Fruit fly (Drosophila melanogaster) whole organism, embryonic: Measurements from ENCODE around the gene Tpst.

ENCODE experiments used
- Abd-B ChIP-seq: fragments of 200-800 bp; sonication (Bioruptor generic); optimal IDR thresholded peaks from 2 replicates; lab custom pipeline; 2018; ENCODE audit warnings: missing biosample characterization, mild to moderate bottlenecking, missing genetic modification characterization, moderate library complexity
- Ada2b ChIP-seq: fragments of 200-800 bp; sonication (Bioruptor generic); IDR thresholded peaks from 2 replicates; pipeline ENCODE4 v1.3.6; 2022; ENCODE audit warnings: missing biosample characterization, missing genetic modification characterization
- CG10959 ChIP-seq: fragments of 200-800 bp; sonication (Bioruptor generic); IDR thresholded peaks from 2 replicates; pipeline ENCODE4 v1.3.6; 2022; ENCODE audit warnings: missing biosample characterization, missing genetic modification characterization
- CG11093 ChIP-seq: fragments of 200-800 bp; sonication (Bioruptor generic); IDR thresholded peaks from 3 replicates; pipeline ENCODE4 v1.3.6; 2022; ENCODE audit warnings: missing biosample characterization, missing genetic modification characterization
- CG14710 ChIP-seq: fragments of 200-800 bp; sonication (Bioruptor generic); optimal IDR thresholded peaks from 3 replicates; lab custom pipeline; 2019; ENCODE audit warnings: missing biosample characterization, mild to moderate bottlenecking, missing genetic modification characterization, moderate library complexity
- CG15514 ChIP-seq: fragments of 200-800 bp; sonication (Bioruptor generic); optimal IDR thresholded peaks from 3 replicates; lab custom pipeline; 2017; ENCODE audit warnings: missing biosample characterization, missing genetic modification characterization, mild to moderate bottlenecking, moderate library complexity, missing genetic modification reagents
- CG1647 ChIP-seq: fragments of 200-800 bp; sonication (Bioruptor generic); optimal IDR thresholded peaks from 3 replicates; lab custom pipeline; 2016; ENCODE audit warnings: missing biosample characterization, missing genetic modification characterization
- CG18011 ChIP-seq: fragments of 200-800 bp; sonication (Bioruptor generic); optimal IDR thresholded peaks from 2 replicates; lab custom pipeline; 2017; ENCODE audit warnings: missing biosample characterization, missing genetic modification characterization, mild to moderate bottlenecking, moderate library complexity, missing genotype
- CG18262 ChIP-seq: fragments of 200-800 bp; optimal IDR thresholded peaks from 3 replicates; lab custom pipeline; 2019; ENCODE audit warnings: missing biosample characterization, mild to moderate bottlenecking, missing genetic modification characterization, moderate library complexity
- CG18764 ChIP-seq: fragments of 200-800 bp; sonication (Bioruptor generic); optimal IDR thresholded peaks from 3 replicates; lab custom pipeline; 2016; ENCODE audit warnings: missing biosample characterization, missing genetic modification characterization
- CG2129 ChIP-seq: fragments of 200-800 bp; sonication (Bioruptor generic); IDR thresholded peaks from 2 replicates; pipeline ENCODE4 v1.3.6; 2022; ENCODE audit warnings: missing biosample characterization, missing genetic modification characterization; ENCODE audit not compliant: partially characterized antibody
- CG2202 ChIP-seq: fragments of 200-800 bp; sonication (Bioruptor generic); optimal IDR thresholded peaks from 2 replicates; lab custom pipeline; 2018; ENCODE audit warnings: missing biosample characterization, mild to moderate bottlenecking, missing genetic modification characterization
- CG2678 ChIP-seq: fragments of 200-800 bp; sonication (Bioruptor generic); optimal IDR thresholded peaks from 3 replicates; lab custom pipeline; 2019; ENCODE audit warnings: missing biosample characterization, mild to moderate bottlenecking, missing genetic modification characterization, moderate library complexity
- CG31365 ChIP-seq: fragments of 200-800 bp; sonication (Bioruptor generic); optimal IDR thresholded peaks from 2 replicates; lab custom pipeline; 2018; ENCODE audit warnings: missing biosample characterization, mild to moderate bottlenecking, missing genetic modification characterization
- CG32767 ChIP-seq: fragments of 200-800 bp; sonication (Bioruptor generic); IDR thresholded peaks from 2 replicates; pipeline ENCODE4 v1.3.6; 2022; ENCODE audit warnings: missing biosample characterization, missing genetic modification characterization
- CG32772 ChIP-seq: fragments of 200-800 bp; sonication (Bioruptor generic); IDR thresholded peaks from 2 replicates; pipeline ENCODE4 v1.3.6; 2022; ENCODE audit warnings: missing biosample characterization, missing genetic modification characterization
- CG3281 ChIP-seq: fragments of 200-800 bp; sonication (Bioruptor generic); optimal IDR thresholded peaks from 3 replicates; lab custom pipeline; 2017; ENCODE audit warnings: missing biosample characterization, mild to moderate bottlenecking, missing genetic modification characterization
- CG3726 ChIP-seq: fragments of 200-800 bp; sonication (Bioruptor generic); IDR thresholded peaks from 3 replicates; pipeline ENCODE4, ENCODE4 v1.3.6; 2022; ENCODE audit warnings: missing biosample characterization, missing genetic modification characterization
- CG4617 ChIP-seq: fragments of 200-800 bp; sonication (Bioruptor generic); optimal IDR thresholded peaks from 3 replicates; lab custom pipeline; 2016; ENCODE audit warnings: missing biosample characterization, missing genetic modification characterization, borderline replicate concordance
- CG4820 ChIP-seq: fragments of 200-800 bp; sonication (Bioruptor generic); optimal IDR thresholded peaks from 3 replicates; lab custom pipeline; 2016; ENCODE audit warnings: missing biosample characterization, missing genetic modification characterization
- CG6689 ChIP-seq: fragments of 200-800 bp; sonication (Bioruptor generic); IDR thresholded peaks from 2 replicates; pipeline ENCODE4 v1.3.6; 2022; ENCODE audit warnings: missing biosample characterization, missing genetic modification characterization
- CG7928 ChIP-seq: fragments of 200-800 bp; sonication (Bioruptor generic); optimal IDR thresholded peaks from 2 replicates; lab custom pipeline; 2017; ENCODE audit warnings: missing biosample characterization, mild to moderate bottlenecking, missing genetic modification characterization
- CG8388 ChIP-seq: fragments of 200-800 bp; sonication (Bioruptor generic); optimal IDR thresholded peaks from 2 replicates; lab custom pipeline; 2019; ENCODE audit warnings: missing biosample characterization, mild to moderate bottlenecking, missing genetic modification characterization, moderate library complexity
- CG8944 ChIP-seq: fragments of 200-800 bp; sonication (Bioruptor generic); optimal IDR thresholded peaks from 3 replicates; lab custom pipeline; 2016; ENCODE audit warnings: missing biosample characterization, missing genetic modification characterization
- Chrac-16 ChIP-seq: fragments of 200-800 bp; sonication (Bioruptor generic); optimal IDR thresholded peaks from 3 replicates; lab custom pipeline; 2016; ENCODE audit warnings: missing biosample characterization, missing genetic modification characterization
- CoRest ChIP-seq: fragments of 200-800 bp; sonication (Bioruptor generic); optimal IDR thresholded peaks from 3 replicates; lab custom pipeline; 2018; ENCODE audit warnings: missing biosample characterization, mild to moderate bottlenecking, missing genetic modification characterization, moderate library complexity
- Doc2 ChIP-seq: fragments of 200-800 bp; sonication (Bioruptor generic); IDR thresholded peaks from 2 replicates; pipeline ENCODE4 v1.3.6; 2022; ENCODE audit warnings: missing biosample characterization, missing genetic modification characterization
- Lim3 ChIP-seq: fragments of 200-800 bp; sonication (Bioruptor generic); IDR thresholded peaks from 2 replicates; pipeline ENCODE4 v1.3.6; 2022; ENCODE audit warnings: missing biosample characterization, missing genetic modification characterization
- Med ChIP-seq: fragments of 200-800 bp; sonication (Bioruptor generic); peaks from one replicate; lab custom pipeline; 2016; ENCODE audit warnings: missing biosample characterization, missing genetic modification characterization, mild to moderate bottlenecking, inconsistent platforms, moderate library complexity
- Oaz ChIP-seq: fragments of 200-800 bp; sonication (Bioruptor generic); IDR thresholded peaks from 2 replicates; pipeline ENCODE4 v1.3.6; 2022; ENCODE audit warnings: missing biosample characterization, missing genetic modification characterization
- Pdp1 ChIP-seq, 2 experiments: fragments of 200-800 bp; sonication (Bioruptor generic); optimal IDR thresholded peaks; 3 replicates each; lab custom pipeline; 2016; ENCODE audit warnings: missing biosample characterization in 2 of 2, missing genetic modification characterization in 2 of 2, mild to moderate bottlenecking in 1 of 2, moderate library complexity in 1 of 2
- Rx ChIP-seq: fragments of 200-800 bp; sonication (Bioruptor generic); IDR thresholded peaks from 2 replicates; pipeline ENCODE4 v1.3.6; 2022; ENCODE audit warnings: missing biosample characterization, missing genetic modification characterization
- ab ChIP-seq: fragments of 200-800 bp; sonication (Bioruptor generic); optimal IDR thresholded peaks from 2 replicates; lab custom pipeline; 2016; ENCODE audit warnings: missing biosample characterization, missing genetic modification characterization
- aop ChIP-seq: fragments of 200-800 bp; sonication (Bioruptor generic); IDR thresholded peaks from 2 replicates; pipeline ENCODE4 v1.3.6; 2022; ENCODE audit warnings: missing biosample characterization, missing genetic modification characterization
- cad ChIP-seq: fragments of >200 bp; optimal IDR thresholded peaks from 2 replicates; lab custom pipeline; 2017; ENCODE audit warnings: missing biosample characterization, missing genetic modification characterization
- corto ChIP-seq: fragments of 200-800 bp; sonication (Bioruptor generic); optimal IDR thresholded peaks from 2 replicates; lab custom pipeline; 2016; ENCODE audit warnings: missing biosample characterization, mild to moderate bottlenecking, missing genetic modification characterization, moderate library complexity
- dati ChIP-seq: fragments of 200-800 bp; sonication (Bioruptor generic); IDR thresholded peaks from 2 replicates; pipeline ENCODE4 v1.3.6; 2022; ENCODE audit warnings: missing biosample characterization, missing genetic modification characterization
- inv ChIP-seq: fragments of 200-800 bp; sonication (Bioruptor generic); IDR thresholded peaks from 2 replicates; pipeline ENCODE4 v1.3.6; 2022; ENCODE audit warnings: missing biosample characterization, missing genetic modification characterization; ENCODE audit not compliant: partially characterized antibody
- kay ChIP-seq: fragments of 200-800 bp; sonication (Bioruptor generic); optimal IDR thresholded peaks from 2 replicates; lab custom pipeline; 2016; ENCODE audit warnings: missing biosample characterization, missing genetic modification characterization
- mirr ChIP-seq: fragments of 200-800 bp; sonication (Bioruptor generic); optimal IDR thresholded peaks from 3 replicates; lab custom pipeline; 2018; ENCODE audit warnings: missing biosample characterization, mild to moderate bottlenecking, missing genetic modification characterization
- nmo ChIP-seq: fragments of 200-800 bp; sonication (Bioruptor generic); optimal IDR thresholded peaks from 2 replicates; lab custom pipeline; 2018; ENCODE audit warnings: missing biosample characterization, mild to moderate bottlenecking, missing genetic modification characterization, moderate library complexity
- nom ChIP-seq: fragments of 200-800 bp; sonication (Bioruptor generic); optimal IDR thresholded peaks from 2 replicates; lab custom pipeline; 2017; ENCODE audit warnings: missing biosample characterization, missing genetic modification characterization, mild to moderate bottlenecking, moderate library complexity, missing genetic modification reagents
- p53 ChIP-seq: fragments of 200-800 bp; sonication (Bioruptor generic); optimal IDR thresholded peaks from 2 replicates; lab custom pipeline; 2016; ENCODE audit warnings: missing biosample characterization, missing genetic modification characterization
- pb ChIP-seq: fragments of 200-800 bp; sonication (Bioruptor generic); optimal IDR thresholded peaks from 3 replicates; lab custom pipeline; 2016; ENCODE audit warnings: missing biosample characterization, missing genetic modification characterization
- prd ChIP-seq, 3 experiments: fragments of >200 bp in 2 of 3; fragments of 200-800 bp in 1 of 3; sonication (Bioruptor generic) in 1 of 3; optimal IDR thresholded peaks in 2 of 3; IDR thresholded peaks in 1 of 3; 2 replicates in 2 of 3; 3 replicates in 1 of 3; pipeline versions ENCODE4 v1.3.6 to Lab custom; 2017 to 2022; ENCODE audit warnings: missing biosample characterization in 1 of 3, missing genetic modification characterization in 1 of 3
- pros ChIP-seq: fragments of 200-800 bp; sonication (Bioruptor generic); optimal IDR thresholded peaks from 3 replicates; lab custom pipeline; 2019; ENCODE audit warnings: missing biosample characterization, mild to moderate bottlenecking, missing genetic modification characterization, moderate library complexity
- row ChIP-seq: fragments of 200-800 bp; sonication (Bioruptor generic); IDR thresholded peaks from 3 replicates; pipeline ENCODE4 v1.3.6; 2022; ENCODE audit warnings: missing biosample characterization, missing genetic modification characterization
- wek ChIP-seq: fragments of 200-800 bp; sonication (Bioruptor generic); optimal IDR thresholded peaks from 3 replicates; lab custom pipeline; 2018; ENCODE audit warnings: missing biosample characterization, mild to moderate bottlenecking, missing genetic modification characterization, moderate library complexity

Gene Tpst

DNA sequence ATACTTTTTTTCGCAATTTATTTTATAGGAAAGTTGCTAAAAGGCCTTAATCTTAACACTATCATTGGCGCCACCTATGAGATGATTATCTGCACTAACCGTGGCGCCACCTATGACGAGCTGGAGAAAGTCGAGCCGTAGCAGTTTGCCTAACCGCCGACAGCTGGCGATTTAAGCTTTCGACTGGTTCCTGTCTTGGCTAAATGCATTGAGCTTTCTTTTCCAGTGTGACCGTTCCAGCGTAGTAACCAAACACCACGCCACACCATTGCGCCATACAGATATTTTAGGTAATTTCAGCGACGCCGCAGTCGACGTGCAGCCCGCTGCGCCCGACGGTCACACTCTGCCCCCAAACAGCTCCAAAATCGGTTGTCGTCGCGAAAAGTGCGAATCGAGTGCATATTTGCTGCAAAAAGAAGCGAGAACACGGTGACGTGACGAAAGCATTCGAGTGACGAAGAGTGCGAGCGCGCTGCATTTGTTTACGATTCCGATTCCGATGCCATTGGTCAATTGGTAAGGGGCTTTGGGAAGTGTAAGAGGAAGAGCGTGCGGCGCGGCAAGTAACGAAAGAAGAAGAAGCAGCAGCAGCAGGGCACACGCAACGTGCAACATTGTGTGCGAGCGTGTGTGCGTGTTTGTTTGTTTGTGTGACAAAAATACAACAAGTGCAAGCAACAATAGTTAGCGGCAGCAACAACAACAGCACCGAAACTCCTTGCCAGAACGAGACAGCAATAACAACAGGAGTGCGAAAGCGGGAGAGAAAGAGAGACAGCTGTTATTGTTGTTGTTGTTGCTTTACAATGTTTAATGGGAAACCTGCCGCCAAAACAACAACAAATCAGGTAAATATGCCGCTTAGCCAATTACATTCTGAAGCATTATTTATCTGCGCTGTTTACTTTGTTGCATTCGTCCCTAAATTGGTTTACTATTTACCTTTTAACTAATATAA is at the start of gene Tpst, which contains the start of gene CG46311 (continued):
- TF ChIP-seq nom (GFP tag; lab: Kevin White, UChicago) (peak; percentile 31), nmo (peak; percentile 48), cad (GFP tag; lab: Kevin White, UChicago) (no peak), mirr (GFP tag; lab: Kevin White, UChicago) (peak; percentile 12), CG2202 (tag; lab: Kevin White, UChicago) (no peak), CG4820 (GFP tag; lab: Kevin White, UChicago) (peak; percentile 50), CG18262 (tag; lab: Kevin White, UChicago) (peak; percentile 34), Ada2b (peak; percentile 60), CG8944 (GFP tag; lab: Kevin White, UChicago) (peak; percentile 64), CG1647 (peak; percentile 28), CG8388 (GFP tag; lab: Kevin White, UChicago) (no peak), kay (GFP tag; lab: Kevin White, UChicago) (no peak), CoRest (tag; lab: Kevin White, UChicago) (peak; percentile 44), CG3726 (GFP tag; lab: Robert Waterston, UW) (no peak), row (GFP tag; lab: Robert Waterston, UW) (peak; percentile 21; the same call in 1 of the 3 replicates), pros (GFP tag; lab: Kevin White, UChicago) (no peak), CG15514 (GFP tag; lab: Kevin White, UChicago) (peak; percentile 79), CG2678 (tag; lab: Kevin White, UChicago) (peak; percentile 8), aop (GFP tag; lab: Robert Waterston, UW) (peak; percentile 48; the same call in 1 of the 2 replicates), CG18011 (no peak), CG7928 (peak; percentile 35), p53 (GFP tag; lab: Kevin White, UChicago) (peak; percentile 64), Oaz (GFP tag; lab: Robert Waterston, UW) (no peak), CG31365 (no peak), Med (GFP tag; lab: Kevin White, UChicago) (peak; percentile 95), Doc2 (GFP tag; lab: Robert Waterston, UW) (no peak), wek (GFP tag; lab: Kevin White, UChicago) (no peak), Chrac-16 (peak; percentile 75), CG14710 (tag; lab: Kevin White, UChicago) (peak; percentile 48), CG32767 (GFP tag; lab: Robert Waterston, UW) (no peak), CG18764 (peak; percentile 49), CG2129 (GFP tag; lab: Robert Waterston, UW) (no peak), Pdp1 (GFP tag; optimal IDR thresholded peaks at IDR 0.05; lab: Kevin White, UChicago) (peak; percentile 61), ab (GFP tag; lab: Kevin White, UChicago) (no peak), prd (optimal IDR thresholded peaks at IDR 0.05; lab: Kevin White, UChicago) (no peak), prd (GFP tag; IDR thresholded peaks at IDR 0.05; lab: Robert Waterston, UW) (peak; percentile 68; the same call in 2 of the 3 replicates), corto (GFP tag; lab: Kevin White, UChicago) (no peak), dati (GFP tag; lab: Robert Waterston, UW) (no peak), CG32772 (GFP tag; lab: Robert Waterston, UW) (peak; percentile 68), Rx (GFP tag; lab: Robert Waterston, UW) (peak; percentile 21; the same call in 1 of the 2 replicates), Abd-B (no peak), CG11093 (GFP tag; lab: Robert Waterston, UW) (no peak), inv (no peak), Lim3 (GFP tag; lab: Robert Waterston, UW) (no peak), CG3281 (GFP tag; lab: Kevin White, UChicago) (peak; percentile 27), CG6689 (GFP tag; lab: Robert Waterston, UW) (no peak), CG10959 (GFP tag; lab: Robert Waterston, UW) (peak; percentile 43), pb (GFP tag; lab: Kevin White, UChicago) (no peak), CG4617 (peak; percentile 36)
